ENCODE assay signal across 3 fruit fly cellular contexts in genomic region chr3R:21830303-21830707, dm6.
TF ChIP-seq lines count a peak whose summit lies in the region.

No protein-coding gene starts in this region.

- no peak for TF ChIP-seq CTCF in whole organism, embryonic (GFP tag; optimal IDR thresholded peaks at IDR 0.05; lab: Kevin White, UChicago)

TF ChIP-seq in whole organism, embryonic, 481 proteins besides CTCF, POLR2A, EP300 and RAD21 (continues in another document):
- TF ChIP-seq sc (optimal IDR thresholded peaks at IDR 0.05; lab: Kevin White, UChicago) (no peak), sc (GFP tag; optimal IDR thresholded peaks at IDR 0.05; lab: Kevin White, UChicago) (peak; percentile 11), nmo (GFP tag; optimal IDR thresholded peaks at IDR 0.05; lab: Kevin White, UChicago) (peak; percentile 63), CG10267 (tag; optimal IDR thresholded peaks at IDR 0.05; lab: Kevin White, UChicago) (peak; percentile 54), Abd-B (GFP tag; optimal IDR thresholded peaks at IDR 0.05; lab: Kevin White, UChicago) (peak; percentile 30), fd96Cb (tag; optimal IDR thresholded peaks at IDR 0.05; lab: Kevin White, UChicago) (peak; percentile 42), chn (GFP tag; optimal IDR thresholded peaks at IDR 0.05; lab: Kevin White, UChicago) (no peak), gem (tag; optimal IDR thresholded peaks at IDR 0.05; lab: Kevin White, UChicago) (peak; percentile 57), croc (GFP tag; conservative IDR thresholded peaks at IDR 0.05; lab: Robert Waterston, UW) (no peak), Blimp-1 (GFP tag; optimal IDR thresholded peaks at IDR 0.05; lab: Kevin White, UChicago) (peak; percentile 60), Ssrp (tag; optimal IDR thresholded peaks at IDR 0.05; lab: Kevin White, UChicago) (peak; percentile 30), run (tag; optimal IDR thresholded peaks at IDR 0.05; lab: Kevin White, UChicago) (no peak), phol (tag; optimal IDR thresholded peaks at IDR 0.05; lab: Kevin White, UChicago) (peak; percentile 68), CG10979 (tag; optimal IDR thresholded peaks at IDR 0.05; lab: Kevin White, UChicago) (peak; percentile 81), dmrt99B (tag; optimal IDR thresholded peaks at IDR 0.05; lab: Kevin White, UChicago) (peak; percentile 8), Sox100B (GFP tag; optimal IDR thresholded peaks at IDR 0.05; lab: Kevin White, UChicago) (peak; percentile 15), CG14667 (GFP tag; IDR thresholded peaks at IDR 0.05; lab: Robert Waterston, UW) (no peak), CG14710 (tag; optimal IDR thresholded peaks at IDR 0.05; lab: Kevin White, UChicago) (peak; percentile 72), CG2678 (tag; optimal IDR thresholded peaks at IDR 0.05; lab: Kevin White, UChicago) (peak; percentile 44), Mrtf (GFP tag; IDR thresholded peaks at IDR 0.05; lab: Robert Waterston, UW) (no peak), D (optimal IDR thresholded peaks at IDR 0.05; lab: Kevin White, UChicago) (no peak), D (GFP tag; optimal IDR thresholded peaks at IDR 0.05; lab: Kevin White, UChicago) (peak; percentile 14), grau (tag; optimal IDR thresholded peaks at IDR 0.05; lab: Kevin White, UChicago) (peak; percentile 24), CG15601 (tag; optimal IDR thresholded peaks at IDR 0.05; lab: Kevin White, UChicago) (peak; percentile 21), CG17361 (GFP tag; IDR thresholded peaks at IDR 0.05; lab: Robert Waterston, UW) (peak; percentile 76), bsh (GFP tag; optimal IDR thresholded peaks at IDR 0.05; lab: Kevin White, UChicago) (peak; percentile 56 to 57), D19A (tag; optimal IDR thresholded peaks at IDR 0.05; lab: Kevin White, UChicago) (peak; percentile 45), CG8359 (GFP tag; optimal IDR thresholded peaks at IDR 0.05; lab: Kevin White, UChicago; ENCODE audit: borderline replicate concordance) (no peak), CG6254 (GFP tag; optimal IDR thresholded peaks at IDR 0.05; lab: Kevin White, UChicago) (peak; percentile 23), CG17359 (tag; optimal IDR thresholded peaks at IDR 0.05; lab: Kevin White, UChicago) (peak; percentile 17), CG6683 (GFP tag; optimal IDR thresholded peaks at IDR 0.05; lab: Kevin White, UChicago) (no peak)

TF ChIP-seq in whole organism, prepupa, 60 proteins besides CTCF, POLR2A, EP300 and RAD21 (continues in another document):
- TF ChIP-seq Blimp-1 (GFP tag; optimal IDR thresholded peaks at IDR 0.05; lab: Kevin White, UChicago): no peak
- TF ChIP-seq Ets21C (GFP tag; optimal IDR thresholded peaks at IDR 0.05; lab: Kevin White, UChicago): no peak
- TF ChIP-seq CG6808 (GFP tag; optimal IDR thresholded peaks at IDR 0.05; lab: Kevin White, UChicago): peak; percentile 74
- TF ChIP-seq fd85E (GFP tag; optimal IDR thresholded peaks at IDR 0.05; lab: Kevin White, UChicago): no peak
- TF ChIP-seq esn (GFP tag; optimal IDR thresholded peaks at IDR 0.05; lab: Kevin White, UChicago): no peak
- peak; percentile 69 for TF ChIP-seq CG15336 (GFP tag; IDR thresholded peaks at IDR 0.05; lab: Robert Waterston, UW)
- no peak for TF ChIP-seq CG9139 (GFP tag; optimal IDR thresholded peaks at IDR 0.05; lab: Kevin White, UChicago)
- TF ChIP-seq Gug (GFP tag; IDR thresholded peaks at IDR 0.05; lab: Robert Waterston, UW): 0 out of 2 replicates have a peak, but pooled peaks have one; percentile 14
- TF ChIP-seq Hr39 (GFP tag; optimal IDR thresholded peaks at IDR 0.05; lab: Kevin White, UChicago): no peak
- TF ChIP-seq CG3919 (GFP tag; optimal IDR thresholded peaks at IDR 0.05; lab: Kevin White, UChicago): peak; percentile 58
- peak; percentile 76 for TF ChIP-seq CG10631 (GFP tag; optimal IDR thresholded peaks at IDR 0.05; lab: Kevin White, UChicago)
- peak; percentile 37 for TF ChIP-seq CG8632 (GFP tag; optimal IDR thresholded peaks at IDR 0.05; lab: Kevin White, UChicago)
- no peak for TF ChIP-seq Hr38 (GFP tag; optimal IDR thresholded peaks at IDR 0.05; lab: Kevin White, UChicago)
- TF ChIP-seq CG3032 (tag; optimal IDR thresholded peaks at IDR 0.05; lab: Kevin White, UChicago): peak; percentile 76
- peak; percentile 56 for TF ChIP-seq Hr4 (GFP tag; optimal IDR thresholded peaks at IDR 0.05; lab: Kevin White, UChicago)
- TF ChIP-seq CG6792 (GFP tag; optimal IDR thresholded peaks at IDR 0.05; lab: Kevin White, UChicago): no peak
- no peak for TF ChIP-seq Sox15 (GFP tag; optimal IDR thresholded peaks at IDR 0.05; lab: Kevin White, UChicago)
- TF ChIP-seq CG11902 (GFP tag; optimal IDR thresholded peaks at IDR 0.05; lab: Kevin White, UChicago): no peak
- peak; percentile 91 for TF ChIP-seq CG32006 (GFP tag; optimal IDR thresholded peaks at IDR 0.05; lab: Kevin White, UChicago)
- peak; percentile 34 for TF ChIP-seq dsx (GFP tag; optimal IDR thresholded peaks at IDR 0.05; lab: Kevin White, UChicago; ENCODE audit: poor library complexity, severe bottlenecking)
- no peak for TF ChIP-seq net (GFP tag; optimal IDR thresholded peaks at IDR 0.05; lab: Kevin White, UChicago)
- TF ChIP-seq Eip78C (GFP tag; lab: Kevin White, UChicago): peak; percentile 62
- peak; percentile 61 for TF ChIP-seq achi (GFP tag; optimal IDR thresholded peaks at IDR 0.05; lab: Kevin White, UChicago)
- TF ChIP-seq CG1621 (tag; optimal IDR thresholded peaks at IDR 0.05; lab: Kevin White, UChicago): peak; percentile 18
- TF ChIP-seq Smox (GFP tag; optimal IDR thresholded peaks at IDR 0.05; lab: Kevin White, UChicago): no peak
- no peak for TF ChIP-seq Sox14 (GFP tag; optimal IDR thresholded peaks at IDR 0.05; lab: Kevin White, UChicago)
- peak; percentile 76 for TF ChIP-seq CG8119 (GFP tag; IDR thresholded peaks at IDR 0.05; lab: Robert Waterston, UW)
- TF ChIP-seq pdm3 (GFP tag; optimal IDR thresholded peaks at IDR 0.05; lab: Kevin White, UChicago): peak; percentile 34
- no peak for TF ChIP-seq CG11294 (GFP tag; IDR thresholded peaks at IDR 0.05; lab: Robert Waterston, UW)
- TF ChIP-seq vri (GFP tag; optimal IDR thresholded peaks at IDR 0.05; lab: Kevin White, UChicago): no peak
- peak; percentile 15 for TF ChIP-seq acj6 (GFP tag; optimal IDR thresholded peaks at IDR 0.05; lab: Kevin White, UChicago)
- TF ChIP-seq eg (GFP tag; IDR thresholded peaks at IDR 0.05; lab: Robert Waterston, UW): peak; percentile 19; the same call in 1 of the 3 replicates
- no peak for TF ChIP-seq cyc (GFP tag; optimal IDR thresholded peaks at IDR 0.05; lab: Kevin White, UChicago)

TF ChIP-seq in whole organism, pupa, 21 proteins besides CTCF, POLR2A, EP300 and RAD21:
- peak; percentile 78 for TF ChIP-seq CG8301 (tag; optimal IDR thresholded peaks at IDR 0.05; lab: Kevin White, UChicago)
- peak; percentile 83 for TF ChIP-seq CG9948 (tag; optimal IDR thresholded peaks at IDR 0.05; lab: Kevin White, UChicago)
- peak; percentile 84 for TF ChIP-seq CG8159 (tag; optimal IDR thresholded peaks at IDR 0.05; lab: Kevin White, UChicago)
- peak; percentile 92 for TF ChIP-seq CG14655 (GFP tag; optimal IDR thresholded peaks at IDR 0.05; lab: Kevin White, UChicago)
- peak; percentile 50 for TF ChIP-seq D1 (tag; optimal IDR thresholded peaks at IDR 0.05; lab: Kevin White, UChicago)
- TF ChIP-seq CG4496 (GFP tag; IDR thresholded peaks at IDR 0.05; lab: Robert Waterston, UW): peak; percentile 39; the same call in 1 of the 3 replicates
- TF ChIP-seq CG15710 (tag; optimal IDR thresholded peaks at IDR 0.05; lab: Kevin White, UChicago): peak; percentile 78
- no peak for TF ChIP-seq fd96Ca (GFP tag; IDR thresholded peaks at IDR 0.05; lab: Robert Waterston, UW)
- TF ChIP-seq CG32121 (GFP tag; IDR thresholded peaks at IDR 0.05; lab: Robert Waterston, UW): no peak
- TF ChIP-seq CG17806 (tag; optimal IDR thresholded peaks at IDR 0.05; lab: Kevin White, UChicago): peak; percentile 71
- TF ChIP-seq Ets98B (GFP tag; IDR thresholded peaks at IDR 0.05; lab: Robert Waterston, UW): no peak
- TF ChIP-seq Pif1B (GFP tag; optimal IDR thresholded peaks at IDR 0.05; lab: Kevin White, UChicago): no peak
- peak; percentile 59 for TF ChIP-seq CG34367 (tag; optimal IDR thresholded peaks at IDR 0.05; lab: Kevin White, UChicago)

Comparison
In these comparisons a context has a peak if more than half of its experiments do, and no peak if none do; other contexts are left out.
1. Of the 7 proteins assayed by ChIP-seq in both whole organism, embryonic and whole organism, prepupa: peak only in whole organism, embryonic: Blimp-1 and Sox102F; only in whole organism, prepupa: CG16779 and Gug; in both: none; in neither: 3.